Fruit fly (Drosophila melanogaster) whole organism, pupa: ENCODE data around the gene CG33557.

Source experiments
- CG10348 ChIP-seq: fragments of 200-800 bp; sonication (Bioruptor generic); IDR thresholded peaks from 2 replicates; pipeline ENCODE4 v1.3.6; 2022; ENCODE audit warnings: missing biosample characterization, missing genetic modification characterization
- CG12605 ChIP-seq: fragments of 200-800 bp; sonication (Bioruptor generic); IDR thresholded peaks from 2 replicates; pipeline ENCODE4 v1.3.6; 2022; ENCODE audit warnings: missing biosample characterization, missing genetic modification characterization
- CG13204 ChIP-seq: fragments of 200-800 bp; sonication (Bioruptor generic); optimal IDR thresholded peaks from 2 replicates; lab custom pipeline; 2018; ENCODE audit warnings: missing biosample characterization, mild to moderate bottlenecking, missing genetic modification characterization, moderate library complexity
- CG17806 ChIP-seq: fragments of 200-800 bp; sonication (Bioruptor generic); optimal IDR thresholded peaks from 2 replicates; lab custom pipeline; 2018; ENCODE audit warnings: missing biosample characterization, mild to moderate bottlenecking, missing genetic modification characterization, moderate library complexity
- CG34367 ChIP-seq: fragments of 200-800 bp; sonication (Bioruptor generic); optimal IDR thresholded peaks from 2 replicates; lab custom pipeline; 2018; ENCODE audit warnings: missing biosample characterization, mild to moderate bottlenecking, missing genetic modification characterization
- CG4496 ChIP-seq: fragments of 200-800 bp; sonication (Bioruptor generic); IDR thresholded peaks from 3 replicates; pipeline ENCODE4 v1.3.6; 2022; ENCODE audit warnings: missing biosample characterization, missing genetic modification characterization
- Snoo ChIP-seq: fragments of 200-800 bp; sonication (Bioruptor generic); optimal IDR thresholded peaks from 3 replicates; lab custom pipeline; 2017; ENCODE audit warnings: missing biosample characterization, mild to moderate bottlenecking, missing genetic modification characterization, inconsistent platforms
- rn ChIP-seq: fragments of 200-800 bp; sonication (Bioruptor generic); IDR thresholded peaks from 2 replicates; pipeline ENCODE4 v1.3.6; 2022; ENCODE audit warnings: missing biosample characterization, missing genetic modification characterization

dm6 chrX:10047961-10048360 lies 39.0 kb downstream of the CG33557 start:
- TF ChIP-seq Snoo (tag; lab: Kevin White, UChicago): no peak
- TF ChIP-seq CG17806 (tag; lab: Kevin White, UChicago): no peak
- TF ChIP-seq CG4496: no peak
- TF ChIP-seq CG34367 (tag; lab: Kevin White, UChicago): no peak
- TF ChIP-seq rn (GFP tag; lab: Robert Waterston, UW): no peak
- TF ChIP-seq CG10348 (GFP tag; lab: Robert Waterston, UW): no peak
- peak; percentile 50 for TF ChIP-seq CG13204 (GFP tag; lab: Kevin White, UChicago)
- no peak for TF ChIP-seq CG12605 (GFP tag; lab: Robert Waterston, UW)
